Worm (Caenorhabditis elegans): ENCODE results near the gene nhr-148.

DNA sequence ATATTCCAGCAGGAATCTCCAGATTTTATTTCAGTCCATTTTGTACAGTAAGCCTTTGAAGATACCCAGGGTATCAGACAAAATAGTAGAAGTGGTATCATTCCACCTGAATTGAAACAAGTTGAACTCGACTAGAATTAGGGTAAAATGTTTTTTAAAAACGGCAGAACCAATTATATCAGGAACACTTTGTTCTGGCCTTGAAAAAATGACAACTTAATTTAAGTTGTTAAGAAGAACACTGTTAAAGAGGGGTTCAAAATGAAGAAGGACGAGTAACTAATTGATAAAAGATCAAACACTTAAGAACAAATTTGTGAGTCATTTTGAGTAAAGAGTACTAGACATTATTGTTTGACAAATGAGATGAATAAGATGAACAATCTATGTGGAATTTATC, 21.0 kb upstream of the nhr-148 start, which contains the start of gene lmd-4:
- TF ChIP-seq him-1 (tag; optimal IDR thresholded peaks at IDR 0.05) (no peak), dao-5 (tag; optimal IDR thresholded peaks at IDR 0.05) (no peak), W03F9.2 (tag; optimal IDR thresholded peaks at IDR 0.05) (no peak)
